Fruit fly (Drosophila melanogaster): ENCODE results near the gene CG9168.

The CG9168 gene

dm6 chr3L:1368201-1368617, 42.6 kb upstream of the CG9168 start (continued):
- TF ChIP-seq CG7987 (GFP tag; optimal IDR thresholded peaks at IDR 0.05) (no peak), CG11085 (GFP tag; IDR thresholded peaks at IDR 0.05) (peak; percentile 72)

- no peak for TF ChIP-seq pum (GFP tag; optimal IDR thresholded peaks at IDR 0.05)
- no peak for TF ChIP-seq CG3281 (GFP tag; optimal IDR thresholded peaks at IDR 0.05)
- TF ChIP-seq CG5180 (GFP tag; optimal IDR thresholded peaks at IDR 0.05) = peak; percentile 94
- TF ChIP-seq sr (GFP tag; IDR thresholded peaks at IDR 0.05) = no peak
- TF ChIP-seq CG7745 (tag; optimal IDR thresholded peaks at IDR 0.05) = no peak
- no peak for TF ChIP-seq ash1 (GFP tag; optimal IDR thresholded peaks at IDR 0.05)
- TF ChIP-seq MESR4 (GFP tag; optimal IDR thresholded peaks at IDR 0.05) = no peak
- no peak for TF ChIP-seq Vsx1 (GFP tag; optimal IDR thresholded peaks at IDR 0.05)
- TF ChIP-seq Dad (GFP tag; optimal IDR thresholded peaks at IDR 0.05) = no peak
- TF ChIP-seq CG11560 (tag; IDR thresholded peaks at IDR 0.05) = no peak
- TF ChIP-seq Neu2 (GFP tag; optimal IDR thresholded peaks at IDR 0.05; ENCODE audit: borderline replicate concordance) = no peak
- peak; percentile 7; the same call in 1 of the 3 replicates for TF ChIP-seq Opbp (GFP tag; IDR thresholded peaks at IDR 0.05; ENCODE audit: partially characterized antibody)
- TF ChIP-seq fd64A (GFP tag; optimal IDR thresholded peaks at IDR 0.05) = no peak
- no peak for TF ChIP-seq twi (tag; optimal IDR thresholded peaks at IDR 0.05)
- TF ChIP-seq gcm (GFP tag; optimal IDR thresholded peaks at IDR 0.05) = no peak
- TF ChIP-seq dati (GFP tag; IDR thresholded peaks at IDR 0.05) = no peak
- peak; percentile 45 for TF ChIP-seq Ets65A (GFP tag)
- TF ChIP-seq gcm2 (GFP tag; optimal IDR thresholded peaks at IDR 0.05) = no peak
- peak; percentile 49 for TF ChIP-seq CG1832 (GFP tag; optimal IDR thresholded peaks at IDR 0.05)
- no peak for TF ChIP-seq Atf3 (GFP tag; optimal IDR thresholded peaks at IDR 0.05)
- TF ChIP-seq CG11696 (GFP tag; IDR thresholded peaks at IDR 0.05) = no peak
- no peak for TF ChIP-seq zen (tag; optimal IDR thresholded peaks at IDR 0.05)
- no peak for TF ChIP-seq repo (GFP tag; optimal IDR thresholded peaks at IDR 0.05)
- peak; percentile 22 for TF ChIP-seq Med (GFP tag)
- TF ChIP-seq CG4360 (GFP tag; IDR thresholded peaks at IDR 0.05) = no peak
Observed at dm6 chr3L:1370099-1370678, 40.7 kb upstream of the CG9168 start, which contains the start of gene ru. Gene ru, plus strand, starts transcription at chr3L:1370628.

- no peak for TF ChIP-seq ase (GFP tag; IDR thresholded peaks at IDR 0.05)
- TF ChIP-seq CG10147 (GFP tag; optimal IDR thresholded peaks at IDR 0.05) = no peak
- TF ChIP-seq usp (GFP tag; optimal IDR thresholded peaks at IDR 0.05) = no peak
- no peak for TF ChIP-seq NfI (GFP tag; optimal IDR thresholded peaks at IDR 0.05)
- no peak for TF ChIP-seq CG2199 (GFP tag; IDR thresholded peaks at IDR 0.05)
- no peak for TF ChIP-seq Hr78 (GFP tag; optimal IDR thresholded peaks at IDR 0.05)
- no peak for TF ChIP-seq prd (optimal IDR thresholded peaks at IDR 0.05)
- no peak; the same call in 2 of the 3 replicates for TF ChIP-seq prd (GFP tag; IDR thresholded peaks at IDR 0.05)
- TF ChIP-seq tna (GFP tag; IDR thresholded peaks at IDR 0.05; ENCODE audit: partially characterized antibody) = no peak
- TF ChIP-seq HmgZ (tag; optimal IDR thresholded peaks at IDR 0.05) = no peak
- TF ChIP-seq CG12391 (tag; optimal IDR thresholded peaks at IDR 0.05) = peak; percentile 17
- no peak for TF ChIP-seq slp2 (GFP tag; optimal IDR thresholded peaks at IDR 0.05)
- no peak for TF ChIP-seq Myb (GFP tag; optimal IDR thresholded peaks at IDR 0.05)
- TF ChIP-seq aop (GFP tag; IDR thresholded peaks at IDR 0.05) = 0 out of 2 replicates have a peak, but pooled peaks have one; percentile 35
- TF ChIP-seq Xbp1 (GFP tag; optimal IDR thresholded peaks at IDR 0.05) = peak; percentile 42
- no peak for TF ChIP-seq CG8089 (GFP tag; optimal IDR thresholded peaks at IDR 0.05)
- peak; percentile 16 for TF ChIP-seq CG18599 (GFP tag; optimal IDR thresholded peaks at IDR 0.05)
- peak; percentile 43 for TF ChIP-seq sens (GFP tag)
- TF ChIP-seq CG14710 (tag; optimal IDR thresholded peaks at IDR 0.05) = no peak
- peak; percentile 41 for TF ChIP-seq CG10366 (GFP tag; IDR thresholded peaks at IDR 0.05)
- TF ChIP-seq pb (GFP tag; optimal IDR thresholded peaks at IDR 0.05) = no peak
- no peak for TF ChIP-seq CoRest (tag; optimal IDR thresholded peaks at IDR 0.05)
- no peak for TF ChIP-seq CG7556 (GFP tag; optimal IDR thresholded peaks at IDR 0.05)
Observed at dm6 chr3L:1370939-1371338, 39.9 kb upstream of the CG9168 start.

All from whole organism, embryonic.